Worm (Caenorhabditis elegans) whole organism, L4 larva: ENCODE data around the gene usp-50.

Experiments used
- F10B5.3 ChIP-seq: sonication (generic microtip); optimal IDR thresholded peaks from 2 replicates; lab custom pipeline; 2016; ENCODE audit warnings: mild to moderate bottlenecking, missing genetic modification characterization, missing compliant biosample characterization
- F44E2.7 ChIP-seq: fragments of 200-800 bp; sonication (Bioruptor generic); IDR thresholded peaks from 2 replicates; pipeline ENCODE4 v2.1.2; 2022; ENCODE audit warnings: missing genetic modification characterization, missing compliant biosample characterization
- R02D3.7 ChIP-seq: fragments of 150-350 bp; sonication (generic microtip); optimal IDR thresholded peaks from 3 replicates; lab custom pipeline; 2014; ENCODE audit warnings: missing biosample characterization, missing genetic modification characterization
- Y105C5A.15 ChIP-seq: fragments of 200-800 bp; sonication (Bioruptor generic); IDR thresholded peaks from 2 replicates; pipeline ENCODE4 v1.3.6; 2022; ENCODE audit warnings: missing genetic modification characterization, missing compliant biosample characterization
- Y48G9A.11 ChIP-seq: fragments of 200-800 bp; sonication (Bioruptor generic); IDR thresholded peaks from 2 replicates; pipeline ENCODE4 v1.3.6; 2022; ENCODE audit warnings: missing genetic modification reagents, missing genetic modification characterization, missing compliant biosample characterization
- Y5F2A.4 ChIP-seq: fragments of 200-800 bp; sonication (Bioruptor generic); optimal IDR thresholded peaks from 2 replicates; lab custom pipeline; 2018; ENCODE audit warnings: mild to moderate bottlenecking, missing genetic modification characterization, missing compliant biosample characterization
- ZK337.2 ChIP-seq: fragments of 200-800 bp; sonication (Bioruptor generic); IDR thresholded peaks from 2 replicates; pipeline ENCODE4 v1.3.6; 2022; ENCODE audit warnings: missing genetic modification reagents, missing genetic modification characterization, missing compliant biosample characterization
- aha-1 ChIP-seq: fragments of 150-350 bp; peaks from one replicate; lab custom pipeline; 2014; ENCODE audit warnings: missing biosample characterization, missing genetic modification characterization
- ama-1 ChIP-seq: fragments of 150-350 bp; optimal IDR thresholded peaks from 2 replicates; lab custom pipeline; 2014; ENCODE audit warnings: inconsistent platforms, mixed read lengths
- attf-4 ChIP-seq: sonication (generic microtip); optimal IDR thresholded peaks from 3 replicates; lab custom pipeline; 2017; ENCODE audit warnings: missing biosample characterization, missing genetic modification characterization
- ceh-20 ChIP-seq: fragments of 200-800 bp; sonication (Bioruptor generic); IDR thresholded peaks from 2 replicates; pipeline ENCODE4 v1.3.6; 2022; ENCODE audit warnings: missing genetic modification reagents, missing genetic modification characterization, missing compliant biosample characterization
- ceh-44 ChIP-seq: fragments of 200-800 bp; sonication (Bioruptor generic); IDR thresholded peaks from 2 replicates; pipeline ENCODE4 v1.3.6; 2022; ENCODE audit warnings: missing genetic modification reagents, missing genetic modification characterization, missing compliant biosample characterization
- daf-16 ChIP-seq, 3 experiments: sonication (generic microtip); optimal IDR thresholded peaks; 2 replicates each; lab custom pipeline; 2016 to 2017; ENCODE audit warnings: missing genetic modification characterization in 3 of 3, missing genetic modification reagents in 3 of 3, mild to moderate bottlenecking in 2 of 3, missing compliant biosample characterization in 2 of 3, missing biosample characterization in 1 of 3, moderate library complexity in 1 of 3
- daf-8 ChIP-seq: fragments of 200-800 bp; sonication (Bioruptor generic); IDR thresholded peaks from 2 replicates; pipeline ENCODE4 v1.3.6; 2022; ENCODE audit warnings: missing genetic modification characterization, missing compliant biosample characterization
- fkh-10 ChIP-seq: fragments of 150-350 bp; optimal IDR thresholded peaks from 2 replicates; lab custom pipeline; 2014; ENCODE audit warnings: missing biosample characterization, missing genetic modification reagents, missing genetic modification characterization
- hif-1 ChIP-seq, 2 experiments: sonication (generic microtip); optimal IDR thresholded peaks; 2 replicates each; lab custom pipeline; 2016 to 2017; ENCODE audit warnings: missing compliant biosample characterization in 2 of 2, missing genetic modification characterization in 2 of 2, missing genetic modification reagents in 2 of 2, missing genotype in 2 of 2, mild to moderate bottlenecking in 1 of 2
- hlh-11 ChIP-seq: fragments of 200-800 bp; sonication (Bioruptor generic); optimal IDR thresholded peaks from 2 replicates; lab custom pipeline; 2018; ENCODE audit warnings: mild to moderate bottlenecking, missing genetic modification characterization, missing compliant biosample characterization
- hmg-1.1 ChIP-seq: fragments of 200-800 bp; sonication (Bioruptor generic); IDR thresholded peaks from 2 replicates; pipeline ENCODE4 v1.3.6; 2022; ENCODE audit warnings: missing genetic modification reagents, missing genetic modification characterization, missing compliant biosample characterization
- lin-38 ChIP-seq: fragments of 200-800 bp; sonication (Bioruptor generic); IDR thresholded peaks from 2 replicates; pipeline ENCODE4 v1.3.6; 2022; ENCODE audit warnings: missing genetic modification reagents, missing genetic modification characterization, missing compliant biosample characterization
- lsy-2 ChIP-seq, 2 experiments: fragments of 150-350 bp in 1 of 2; sonication (generic microtip) in 1 of 2; optimal IDR thresholded peaks; 2 replicates each; lab custom pipeline; 2014 to 2017; ENCODE audit warnings: missing biosample characterization in 2 of 2, missing genetic modification characterization in 2 of 2
- madf-5 ChIP-seq, 2 experiments: fragments of 200-800 bp; sonication (Bioruptor generic); IDR thresholded peaks; 2 replicates each; pipeline ENCODE4 v1.3.6; 2022; ENCODE audit warnings: missing compliant biosample characterization in 2 of 2, missing genetic modification characterization in 2 of 2
- nhr-111 ChIP-seq: fragments of 200-800 bp; sonication (Bioruptor generic); optimal IDR thresholded peaks from 2 replicates; lab custom pipeline; 2018; ENCODE audit warnings: mild to moderate bottlenecking, missing genetic modification characterization, missing compliant biosample characterization
- nhr-25 ChIP-seq: sonication (generic microtip); optimal IDR thresholded peaks from 2 replicates; lab custom pipeline; 2017; ENCODE audit warnings: missing genetic modification characterization, mild to moderate bottlenecking, missing compliant biosample characterization, antibody characterized with exemption, moderate library complexity, borderline replicate concordance; ENCODE audit not compliant: insufficient read depth
- nhr-42 ChIP-seq: fragments of 200-800 bp; sonication (Bioruptor generic); IDR thresholded peaks from 2 replicates; pipeline ENCODE4 v1.3.6; 2022; ENCODE audit warnings: missing genetic modification characterization, missing compliant biosample characterization
- saeg-2 ChIP-seq: fragments of 200-800 bp; sonication (Bioruptor generic); IDR thresholded peaks from 2 replicates; pipeline ENCODE4 v1.3.6; 2022; ENCODE audit warnings: missing genetic modification reagents, missing genetic modification characterization, missing compliant biosample characterization
- set-16 ChIP-seq: fragments of 200-800 bp; sonication (Bioruptor generic); IDR thresholded peaks from 2 replicates; pipeline ENCODE4 v1.3.6; 2022; ENCODE audit warnings: missing genetic modification reagents, missing genetic modification characterization, missing compliant biosample characterization
- snpc-1.2 ChIP-seq: fragments of 200-800 bp; sonication (Bioruptor generic); IDR thresholded peaks from 2 replicates; pipeline ENCODE4 v1.3.6; 2022; ENCODE audit warnings: missing genetic modification reagents, missing genetic modification characterization, missing compliant biosample characterization
- snpc-4 ChIP-seq: fragments of 150-350 bp; optimal IDR thresholded peaks from 2 replicates; lab custom pipeline; 2014; ENCODE audit warnings: missing biosample characterization, missing genetic modification characterization
- spr-3 ChIP-seq: fragments of 200-800 bp; sonication (Bioruptor generic); optimal IDR thresholded peaks from 2 replicates; lab custom pipeline; 2018; ENCODE audit warnings: mild to moderate bottlenecking, missing genetic modification characterization, missing compliant biosample characterization
- tag-97 ChIP-seq: fragments of 200-800 bp; sonication (Bioruptor generic); IDR thresholded peaks from 2 replicates; pipeline ENCODE4 v1.3.6; 2022; ENCODE audit warnings: missing genetic modification characterization, missing compliant biosample characterization
- unc-39 ChIP-seq: sonication (generic microtip); optimal IDR thresholded peaks from 2 replicates; lab custom pipeline; 2017; ENCODE audit warnings: missing biosample characterization, missing genetic modification characterization
- unc-62 ChIP-seq, 3 experiments: fragments of 150-350 bp in 1 of 3; sonication (generic microtip); optimal IDR thresholded peaks in 2 of 3; peaks in 1 of 3; 1 replicate in 1 of 3; 2 replicates in 2 of 3; lab custom pipeline; 2014 to 2017; ENCODE audit warnings: missing biosample characterization in 3 of 3, missing genetic modification characterization in 3 of 3, missing genetic modification reagents in 3 of 3, missing genotype in 1 of 3
- vab-7 ChIP-seq: fragments of 200-800 bp; sonication (Bioruptor generic); IDR thresholded peaks from 2 replicates; pipeline ENCODE4 v1.3.6; 2022; ENCODE audit warnings: missing genetic modification reagents, missing genetic modification characterization, missing compliant biosample characterization
- zfp-2 ChIP-seq: sonication (generic microtip); optimal IDR thresholded peaks from 2 replicates; lab custom pipeline; 2016; ENCODE audit warnings: mild to moderate bottlenecking, missing genetic modification characterization, missing compliant biosample characterization

usp-50 gene

ce11 chrV:17938978-17939377 is 14.3 kb downstream of the usp-50 start:
- no peak for TF ChIP-seq Y48G9A.11 (GFP tag; lab: Robert Waterston, UW)
- TF ChIP-seq ama-1: no peak
- no peak for TF ChIP-seq unc-39
- TF ChIP-seq snpc-1.2 (GFP tag; lab: Robert Waterston, UW): no peak
- TF ChIP-seq spr-3 (GFP tag; lab: Kevin White, UChicago): no peak
- no peak for TF ChIP-seq lin-38
- no peak for TF ChIP-seq R02D3.7 (tag; lab: Kevin White, UChicago)
- no peak for TF ChIP-seq unc-62 (GFP tag; optimal IDR thresholded peaks at IDR 0.05 in 1 of 2; lab: Kevin White, UChicago)
- TF ChIP-seq unc-62 (tag; optimal IDR thresholded peaks at IDR 0.05; lab: Kevin White, UChicago): no peak
- no peak for TF ChIP-seq Y5F2A.4 (GFP tag; lab: Kevin White, UChicago)
- TF ChIP-seq hlh-11: no peak
- no peak for TF ChIP-seq daf-16 (GFP tag; optimal IDR thresholded peaks at IDR 0.05; lab: Kevin White, UChicago)
- TF ChIP-seq daf-16 (tag; optimal IDR thresholded peaks at IDR 0.05; lab: Kevin White, UChicago): no peak
- TF ChIP-seq saeg-2 (GFP tag; lab: Robert Waterston, UW): no peak
- TF ChIP-seq ZK337.2: no peak
- no peak for TF ChIP-seq nhr-42 (GFP tag; lab: Robert Waterston, UW)
- no peak for TF ChIP-seq vab-7 (GFP tag; lab: Robert Waterston, UW)
- TF ChIP-seq ceh-44: no peak

- peak; percentile 91 for TF ChIP-seq set-16 (GFP tag; lab: Robert Waterston, UW)
- TF ChIP-seq attf-4: no peak
- no peak for TF ChIP-seq Y48G9A.11 (GFP tag; lab: Robert Waterston, UW)
- TF ChIP-seq nhr-25 (tag; lab: Kevin White, UChicago): no peak
- no peak for TF ChIP-seq lsy-2 (tag; optimal IDR thresholded peaks at IDR 0.05; lab: Kevin White, UChicago)
- no peak for TF ChIP-seq ceh-44
- peak; percentile 17 for TF ChIP-seq aha-1 (tag; lab: Kevin White, UChicago)
- TF ChIP-seq Y105C5A.15 (GFP tag; lab: Robert Waterston, UW): no peak
- no peak for TF ChIP-seq tag-97 (GFP tag; lab: Robert Waterston, UW)
- TF ChIP-seq hif-1 (tag; optimal IDR thresholded peaks at IDR 0.05; lab: Kevin White, UChicago): no peak
- TF ChIP-seq F10B5.3 (tag; lab: Kevin White, UChicago): no peak
- TF ChIP-seq F44E2.7: no peak
- no peak for TF ChIP-seq ceh-20 (GFP tag; lab: Robert Waterston, UW)
- TF ChIP-seq madf-5 (GFP tag; IDR thresholded peaks at IDR 0.05; lab: Robert Waterston, UW): no peak
Observed at ce11 chrV:17943877-17944472, 19.3 kb downstream of the usp-50 start.

ce11 chrV:17944849-17945452 is 20.2 kb downstream of the usp-50 start:
- TF ChIP-seq tag-97 (GFP tag; lab: Robert Waterston, UW) (no peak), unc-62 (GFP tag; optimal IDR thresholded peaks at IDR 0.05 in 1 of 2; lab: Kevin White, UChicago) (peak in 1 of 2 experiments; percentile 73), unc-62 (tag; optimal IDR thresholded peaks at IDR 0.05; lab: Kevin White, UChicago) (no peak), hmg-1.1 (GFP tag; lab: Robert Waterston, UW) (no peak), set-16 (GFP tag; lab: Robert Waterston, UW) (peak; percentile 82), zfp-2 (tag; lab: Kevin White, UChicago) (no peak), aha-1 (tag; lab: Kevin White, UChicago) (no peak), daf-8 (GFP tag; lab: Robert Waterston, UW) (no peak), nhr-111 (GFP tag; lab: Kevin White, UChicago) (no peak)

ce11 chrV:17945460-17945859 is 20.7 kb downstream of the usp-50 start:
- TF ChIP-seq snpc-4 (no peak), set-16 (GFP tag; lab: Robert Waterston, UW) (peak; percentile 78), fkh-10 (GFP tag; lab: Kevin White, UChicago) (no peak), spr-3 (GFP tag; lab: Kevin White, UChicago) (no peak)
